Worm (Caenorhabditis elegans) whole organism, early embryonic: ENCODE data around the gene srd-69.

Experiments
- ets-7 ChIP-seq: sonication (generic microtip); optimal IDR thresholded peaks from 2 replicates; lab custom pipeline; 2016; ENCODE audit warnings: missing genotype, missing genetic modification characterization, missing compliant biosample characterization
- hmbx-1 ChIP-seq: sonication (generic microtip); optimal IDR thresholded peaks from 2 replicates; lab custom pipeline; 2016; ENCODE audit warnings: mild to moderate bottlenecking, missing genetic modification characterization, missing compliant biosample characterization

DNA sequence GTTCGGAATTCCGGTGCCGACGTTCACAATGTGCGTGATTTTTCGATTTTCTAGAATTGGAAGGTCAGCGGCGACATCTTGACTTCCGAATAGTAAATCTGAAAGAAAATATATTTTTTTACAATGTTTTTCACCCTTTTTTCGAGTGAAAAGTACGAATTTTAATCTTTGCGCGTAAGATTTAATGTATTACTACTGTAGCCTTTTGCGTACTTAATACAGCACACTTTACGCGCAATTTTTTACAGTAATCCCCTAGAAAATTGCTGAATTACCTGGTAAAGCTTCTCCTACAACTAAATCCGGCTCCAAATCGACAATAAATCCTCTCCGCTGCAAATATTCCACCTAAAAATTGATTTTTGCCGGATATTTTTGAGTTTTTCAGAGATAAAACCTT, 32.4 kb upstream of the srd-69 start:
- TF ChIP-seq ets-7 (tag; lab: Kevin White, UChicago) (no peak), hmbx-1 (tag; lab: Kevin White, UChicago) (no peak)
